Worm (Caenorhabditis elegans): Measurements from ENCODE around the gene D2023.6.
A peak's percentile ranks its signal among the peaks of the same experiment; 100 is the strongest.

Gene D2023.6

ce11 chrV:11826967-11827366 lies at the start of gene D2023.6, which contains the start of gene mpst-1:
TSS of gene D2023.6 (plus strand) at chrV:11827354.
TSS of gene mpst-1 (minus strand) at chrV:11827067.
- TF ChIP-seq mes-2 (tag; optimal IDR thresholded peaks at IDR 0.05; ENCODE audit: poor library complexity, severe bottlenecking) (peak; percentile 47), Y75B8A.6 (GFP tag; IDR thresholded peaks at IDR 0.05) (no peak)

- peak; percentile 14 for TF ChIP-seq nhr-11 (tag; optimal IDR thresholded peaks at IDR 0.05)
- no peak for TF ChIP-seq madf-9 (GFP tag; conservative IDR thresholded peaks at IDR 0.05)
- TF ChIP-seq unc-130 (GFP tag; optimal IDR thresholded peaks at IDR 0.05): no peak
- no peak for TF ChIP-seq F49E8.2 (tag; optimal IDR thresholded peaks at IDR 0.05; ENCODE audit: borderline replicate concordance)
- TF ChIP-seq mdt-29 (GFP tag; IDR thresholded peaks at IDR 0.05): no peak
- peak; percentile 66 for TF ChIP-seq hlh-11 (tag; optimal IDR thresholded peaks at IDR 0.05)
- TF ChIP-seq set-16 (GFP tag; IDR thresholded peaks at IDR 0.05): no peak
- no peak for TF ChIP-seq ceh-32 (tag; optimal IDR thresholded peaks at IDR 0.05; ENCODE audit: poor library complexity)
- no peak for TF ChIP-seq tag-97 (GFP tag; IDR thresholded peaks at IDR 0.05)
- no peak for TF ChIP-seq F10B5.3 (tag; optimal IDR thresholded peaks at IDR 0.05)
- TF ChIP-seq ZK337.2 (GFP tag; IDR thresholded peaks at IDR 0.05): no peak
- TF ChIP-seq nhr-237 (tag; optimal IDR thresholded peaks at IDR 0.05): no peak
- TF ChIP-seq hlh-30 (tag; optimal IDR thresholded peaks at IDR 0.05; ENCODE audit: insufficient read depth): peak; percentile 32
- no peak for TF ChIP-seq Y105C5A.15 (GFP tag; IDR thresholded peaks at IDR 0.05)
- TF ChIP-seq hif-1 (tag; optimal IDR thresholded peaks at IDR 0.05): no peak
- TF ChIP-seq dmd-6 (GFP tag; IDR thresholded peaks at IDR 0.05): peak; percentile 58
- no peak for TF ChIP-seq attf-4 (tag; optimal IDR thresholded peaks at IDR 0.05)
- TF ChIP-seq nhr-28 (tag; optimal IDR thresholded peaks at IDR 0.05): peak; percentile 71
- 0 out of 2 replicates have a peak, but pooled peaks have one; percentile 31 for TF ChIP-seq tra-1 (GFP tag; IDR thresholded peaks at IDR 0.05)
- no peak for TF ChIP-seq lin-1 (GFP tag; IDR thresholded peaks at IDR 0.05)
- TF ChIP-seq rbr-2 (tag; optimal IDR thresholded peaks at IDR 0.05): no peak
- TF ChIP-seq mep-1 (tag; optimal IDR thresholded peaks at IDR 0.05): peak; percentile 44
- peak; percentile 75 for TF ChIP-seq dve-1 (tag; optimal IDR thresholded peaks at IDR 0.05; ENCODE audit: insufficient read depth)
- TF ChIP-seq mxl-3 (GFP tag; optimal IDR thresholded peaks at IDR 0.05): peak; percentile 61
- TF ChIP-seq lim-7 (GFP tag; IDR thresholded peaks at IDR 0.05): no peak
- no peak for TF ChIP-seq fkh-10 (GFP tag; optimal IDR thresholded peaks at IDR 0.05)
- no peak for TF ChIP-seq Y75B8A.6 (GFP tag; IDR thresholded peaks at IDR 0.05)
- TF ChIP-seq nhr-42 (GFP tag; IDR thresholded peaks at IDR 0.05): no peak
- no peak for TF ChIP-seq ctbp-1 (GFP tag; IDR thresholded peaks at IDR 0.05)
- peak in 1 of 2 experiments; percentile 71 for TF ChIP-seq daf-16 (GFP tag; optimal IDR thresholded peaks at IDR 0.05)
- peak; percentile 77 for TF ChIP-seq daf-16 (tag; optimal IDR thresholded peaks at IDR 0.05)
- no peak for TF ChIP-seq unc-62 (GFP tag; optimal IDR thresholded peaks at IDR 0.05 in 1 of 2)
- no peak for TF ChIP-seq unc-62 (tag; optimal IDR thresholded peaks at IDR 0.05)
- TF ChIP-seq mdl-1 (tag; optimal IDR thresholded peaks at IDR 0.05): peak in 1 of 2 experiments; percentile 14
- peak; percentile 72 for TF ChIP-seq pqm-1 (tag; optimal IDR thresholded peaks at IDR 0.05)
- peak in 1 of 2 experiments; percentile 30 for TF ChIP-seq lsy-2 (tag; optimal IDR thresholded peaks at IDR 0.05)
- peak; percentile 33 for TF ChIP-seq mes-2 (tag; optimal IDR thresholded peaks at IDR 0.05; ENCODE audit: poor library complexity, severe bottlenecking)
- no peak for TF ChIP-seq Y48G9A.11 (GFP tag; IDR thresholded peaks at IDR 0.05)
These were observed 49.3 kb upstream of the D2023.6 start for ce11 chrV:11777846-11778245.

DNA sequence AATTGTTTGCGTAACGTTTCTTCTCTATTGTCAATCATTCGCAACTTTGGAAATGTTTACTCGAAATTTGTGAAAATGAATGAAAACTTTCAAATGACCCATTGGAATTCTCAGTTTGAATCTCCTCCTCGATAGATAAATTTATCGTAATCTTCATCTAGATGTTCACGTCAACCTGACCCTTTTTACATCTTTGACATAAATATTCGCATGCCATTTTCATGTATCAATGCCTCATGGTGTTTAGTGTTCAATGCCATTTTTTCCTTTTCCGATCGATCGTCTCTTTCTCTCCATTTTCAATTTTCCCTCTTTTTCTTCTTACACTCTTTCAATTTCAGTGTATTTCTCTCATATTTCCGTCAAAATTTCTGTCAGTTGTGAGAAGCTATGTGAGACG lies 47.8 kb upstream of the D2023.6 start:
- TF ChIP-seq hlh-30 (tag; optimal IDR thresholded peaks at IDR 0.05; ENCODE audit: insufficient read depth) (peak; percentile 6), madf-5 (GFP tag; IDR thresholded peaks at IDR 0.05) (no peak)
